Worm (Caenorhabditis elegans) whole organism, young adult: ENCODE results near the gene elpc-4.

Experiments
- F33H1.4 ChIP-seq: fragments of 200-800 bp; sonication (Bioruptor generic); IDR thresholded peaks from 2 replicates; pipeline ENCODE4 v1.3.6; 2022; ENCODE audit warnings: missing genetic modification reagents, missing genetic modification characterization, missing compliant biosample characterization
- F52B5.7 ChIP-seq: sonication (generic microtip); optimal IDR thresholded peaks from 2 replicates; lab custom pipeline; 2016; ENCODE audit warnings: mild to moderate bottlenecking, missing genetic modification characterization, missing compliant biosample characterization
- Y95B8A.8 ChIP-seq: fragments of 200-800 bp; sonication (Bioruptor generic); IDR thresholded peaks from 2 replicates; pipeline ENCODE4 v1.3.6; 2022; ENCODE audit warnings: missing genetic modification reagents, missing genetic modification characterization, missing compliant biosample characterization
- aptf-2 ChIP-seq: fragments of 200-800 bp; sonication (Bioruptor generic); conservative IDR thresholded peaks from 2 replicates; pipeline ENCODE4 v1.3.6; 2022; ENCODE audit warnings: missing genetic modification reagents, missing genetic modification characterization, missing compliant biosample characterization
- attf-5 ChIP-seq: fragments of 200-800 bp; sonication (Bioruptor generic); optimal IDR thresholded peaks from 2 replicates; lab custom pipeline; 2018; ENCODE audit warnings: mild to moderate bottlenecking, missing genetic modification characterization, missing compliant biosample characterization
- dox-1 ChIP-seq: fragments of 200-800 bp; sonication (Bioruptor generic); IDR thresholded peaks from 2 replicates; pipeline ENCODE4 v1.3.6; 2022; ENCODE audit warnings: missing genetic modification reagents, missing genetic modification characterization, missing compliant biosample characterization
- dpff-1 ChIP-seq: sonication (generic microtip); optimal IDR thresholded peaks from 2 replicates; lab custom pipeline; 2017; ENCODE audit warnings: mild to moderate bottlenecking, missing genetic modification characterization, missing compliant biosample characterization
- egrh-3 ChIP-seq: fragments of 200-800 bp; sonication (Bioruptor generic); IDR thresholded peaks from 2 replicates; pipeline ENCODE4 v1.3.6; 2022; ENCODE audit warnings: missing genetic modification reagents, missing genetic modification characterization, missing compliant biosample characterization
- ekl-4 ChIP-seq: fragments of 200-800 bp; sonication (Bioruptor generic); IDR thresholded peaks from 2 replicates; pipeline ENCODE4 v1.3.6; 2022; ENCODE audit warnings: missing genetic modification reagents, missing genetic modification characterization, missing compliant biosample characterization
- him-1 ChIP-seq: sonication (generic microtip); optimal IDR thresholded peaks from 2 replicates; lab custom pipeline; 2016; ENCODE audit warnings: missing genotype, missing genetic modification reagents, missing genetic modification characterization, missing compliant biosample characterization
- hlh-12 ChIP-seq: sonication (generic microtip); optimal IDR thresholded peaks from 2 replicates; lab custom pipeline; 2016; ENCODE audit warnings: missing genetic modification characterization, missing compliant biosample characterization
- lin-35 ChIP-seq, 3 experiments: fragments of 150-350 bp in 2 of 3; sonication (generic microtip) in 1 of 3; optimal IDR thresholded peaks; 2 replicates each; lab custom pipeline; 2014 to 2018; ENCODE audit warnings: missing biosample characterization in 3 of 3, missing genetic modification characterization in 3 of 3, missing genetic modification reagents in 3 of 3
- lin-40 ChIP-seq: sonication (generic microtip); optimal IDR thresholded peaks from 2 replicates; lab custom pipeline; 2016; ENCODE audit warnings: missing genetic modification characterization, mild to moderate bottlenecking, missing compliant biosample characterization, missing genotype, missing genetic modification reagents
- mcd-1 ChIP-seq: fragments of 200-800 bp; sonication (Bioruptor generic); IDR thresholded peaks from 2 replicates; pipeline ENCODE4 v1.3.6; 2022; ENCODE audit warnings: missing genetic modification reagents, missing genetic modification characterization, missing compliant biosample characterization
- mes-4 ChIP-seq: sonication (generic microtip); optimal IDR thresholded peaks from 2 replicates; lab custom pipeline; 2016; ENCODE audit warnings: missing genotype, missing genetic modification characterization, missing compliant biosample characterization
- pha-4 ChIP-seq: fragments of 150-350 bp; sonication (generic microtip); optimal IDR thresholded peaks from 2 replicates; lab custom pipeline; 2014; ENCODE audit warnings: missing biosample characterization, missing genetic modification reagents, missing genetic modification characterization
- rpc-1 ChIP-seq, 2 experiments: fragments of 150-350 bp in 1 of 2; sonication (generic microtip) in 1 of 2; optimal IDR thresholded peaks; 2 replicates each; lab custom pipeline; 2014 to 2018; ENCODE audit warnings: missing biosample characterization in 1 of 2, missing genetic modification characterization in 1 of 2, missing genetic modification reagents in 1 of 2, missing genotype in 1 of 2
- sea-2 ChIP-seq: fragments of 200-800 bp; sonication (Bioruptor generic); IDR thresholded peaks from 2 replicates; pipeline ENCODE4 v1.3.6; 2022; ENCODE audit warnings: missing genetic modification characterization, missing compliant biosample characterization
- sptf-2 ChIP-seq: fragments of 200-800 bp; sonication (Bioruptor generic); optimal IDR thresholded peaks from 2 replicates; lab custom pipeline; 2018; ENCODE audit warnings: mild to moderate bottlenecking, missing genetic modification characterization, missing compliant biosample characterization
- tbp1 ChIP-seq: fragments of 200-800 bp; sonication (Bioruptor generic); optimal IDR thresholded peaks from 2 replicates; lab custom pipeline; 2018; ENCODE audit warnings: mild to moderate bottlenecking, missing genetic modification characterization, missing compliant biosample characterization
- xnd-1 ChIP-seq: sonication (generic microtip); optimal IDR thresholded peaks from 2 replicates; lab custom pipeline; 2016; ENCODE audit warnings: missing genotype, missing genetic modification reagents, missing genetic modification characterization, missing compliant biosample characterization
- zfh-2 ChIP-seq: fragments of 200-800 bp; sonication (Bioruptor generic); conservative IDR thresholded peaks from 2 replicates; pipeline ENCODE4 v1.3.6; 2022; ENCODE audit warnings: missing genetic modification reagents, missing genetic modification characterization, missing compliant biosample characterization
- ztf-18 ChIP-seq: sonication (generic microtip); optimal IDR thresholded peaks from 2 replicates; lab custom pipeline; 2016; ENCODE audit warnings: missing genotype, mild to moderate bottlenecking, missing genetic modification characterization, missing compliant biosample characterization
- ztf-22 ChIP-seq: fragments of 200-800 bp; sonication (Bioruptor generic); optimal IDR thresholded peaks from 2 replicates; lab custom pipeline; 2018; ENCODE audit warnings: mild to moderate bottlenecking, missing genetic modification characterization, moderate library complexity, missing compliant biosample characterization

elpc-4 gene

DNA sequence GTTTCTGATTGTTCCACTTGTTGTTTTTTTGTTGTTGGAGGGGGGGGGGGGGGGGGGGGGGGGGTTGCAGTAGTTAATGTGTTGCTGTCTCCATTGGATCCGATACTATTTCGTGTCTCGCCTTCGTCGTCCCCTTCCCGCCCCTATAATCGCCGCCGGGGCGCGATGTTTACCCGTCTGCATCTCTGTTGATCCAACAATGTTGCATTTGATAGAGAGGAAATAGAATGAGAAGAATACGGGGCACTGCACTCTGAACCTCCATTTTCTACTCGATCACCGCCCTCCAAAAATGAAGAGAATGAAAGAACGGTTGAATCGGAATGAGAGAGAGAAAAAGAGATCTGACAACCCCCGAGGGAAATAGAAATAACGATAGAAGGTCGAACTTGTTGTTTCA is 51.0 kb downstream of the elpc-4 start (continued):
- no peak for TF ChIP-seq dpff-1 (tag; lab: Kevin White, UChicago)
- TF ChIP-seq Y95B8A.8 (GFP tag; lab: Robert Waterston, UW), result no peak
- no peak for TF ChIP-seq lin-35 (GFP tag; optimal IDR thresholded peaks at IDR 0.05; lab: Kevin White, UChicago)
- TF ChIP-seq lin-40, result no peak
- TF ChIP-seq F52B5.7, result no peak
- no peak for TF ChIP-seq hlh-12 (tag; lab: Kevin White, UChicago)
- no peak for TF ChIP-seq sptf-2 (GFP tag; lab: Kevin White, UChicago)
- no peak for TF ChIP-seq sea-2 (GFP tag; lab: Robert Waterston, UW)
- TF ChIP-seq xnd-1 (tag; lab: Kevin White, UChicago), result no peak
- no peak for TF ChIP-seq tbp1 (GFP tag; lab: Kevin White, UChicago)
- no peak for TF ChIP-seq ztf-22
- TF ChIP-seq ekl-4 (GFP tag; lab: Robert Waterston, UW), result 0 out of 2 replicates have a peak, but pooled peaks have one; percentile 9
- no peak for TF ChIP-seq F33H1.4 (GFP tag; lab: Robert Waterston, UW)
- TF ChIP-seq zfh-2, result peak; percentile 89
- TF ChIP-seq attf-5, result no peak
- TF ChIP-seq ztf-18 (tag; lab: Kevin White, UChicago), result no peak
- no peak for TF ChIP-seq aptf-2 (GFP tag; lab: Robert Waterston, UW)
- peak; percentile 8; the same call in 1 of the 2 replicates for TF ChIP-seq mcd-1
- TF ChIP-seq him-1 (tag; lab: Kevin White, UChicago), result no peak
- TF ChIP-seq mes-4, result no peak
- peak; percentile 85; the same call in 1 of the 2 replicates for TF ChIP-seq egrh-3 (GFP tag; lab: Robert Waterston, UW)
- TF ChIP-seq pha-4, result no peak
- no peak for TF ChIP-seq dox-1 (GFP tag; lab: Robert Waterston, UW)
- no peak for TF ChIP-seq rpc-1 (optimal IDR thresholded peaks at IDR 0.05; lab: Kevin White, UChicago)
- no peak for TF ChIP-seq rpc-1 (tag; optimal IDR thresholded peaks at IDR 0.05; lab: Kevin White, UChicago)
